Fruit fly (Drosophila melanogaster): ENCODE data around the gene CG14968.

The CG14968 gene

dm6 chr3L:3337345-3337928 is 34.5 kb upstream of the CG14968 start:
- TF ChIP-seq CG8478 (optimal IDR thresholded peaks at IDR 0.05) (no peak), CTCF (optimal IDR thresholded peaks at IDR 0.05) (no peak)

- TF ChIP-seq CTCF (optimal IDR thresholded peaks at IDR 0.05) (no peak), CG8478 (optimal IDR thresholded peaks at IDR 0.05) (no peak)
Measured at dm6 chr3L:3336368-3337164, 33.7 kb upstream of the CG14968 start, which contains the start of the genes Drsl6 and kst. Gene Drsl6, minus strand, starts transcription at chr3L:3336418. Gene kst, plus strand, starts transcription at chr3L:3336860.

- TF ChIP-seq CG8478 (optimal IDR thresholded peaks at IDR 0.05) (no peak), CTCF (optimal IDR thresholded peaks at IDR 0.05) (no peak)
Measured at dm6 chr3L:3335688-3336087, 32.8 kb upstream of the CG14968 start, which contains the start of gene Drsl1. Gene Drsl1, minus strand, starts transcription at chr3L:3335788.

- TF ChIP-seq CG8478 (optimal IDR thresholded peaks at IDR 0.05) (no peak), CTCF (optimal IDR thresholded peaks at IDR 0.05) (no peak)
Measured at dm6 chr3L:3334784-3335183, 31.9 kb upstream of the CG14968 start, which contains the start of gene CG14969. Gene CG14969, minus strand, starts transcription at chr3L:3334978.

- TF ChIP-seq CG8478 (optimal IDR thresholded peaks at IDR 0.05) (no peak), CTCF (optimal IDR thresholded peaks at IDR 0.05) (no peak)
Measured at dm6 chr3L:3329763-3330162, 26.9 kb upstream of the CG14968 start, which contains the start of gene CG14961. Gene CG14961, plus strand, starts transcription at chr3L:3330063.

dm6 chr3L:3328771-3329170 is 25.9 kb upstream of the CG14968 start, which contains the start of gene Strip:
Gene Strip, minus strand, starts transcription at chr3L:3328871.
- TF ChIP-seq CG8478 (optimal IDR thresholded peaks at IDR 0.05) (no peak), CTCF (optimal IDR thresholded peaks at IDR 0.05) (no peak)

- TF ChIP-seq CTCF (optimal IDR thresholded peaks at IDR 0.05) = no peak
- no peak for TF ChIP-seq CG8478 (optimal IDR thresholded peaks at IDR 0.05)
Measured at dm6 chr3L:3325925-3326903, 23.3 kb upstream of the CG14968 start, which contains the start of gene Gtpx. Gene Gtpx, plus strand, starts transcription at chr3L:3326265.

- no peak for TF ChIP-seq CG8478 (optimal IDR thresholded peaks at IDR 0.05)
- TF ChIP-seq CTCF (optimal IDR thresholded peaks at IDR 0.05) = no peak
Measured at dm6 chr3L:3325597-3325924, 22.6 kb upstream of the CG14968 start.

dm6 chr3L:3319992-3320732 is 17.2 kb upstream of the CG14968 start:
- TF ChIP-seq CG8478 (optimal IDR thresholded peaks at IDR 0.05) (no peak), CTCF (optimal IDR thresholded peaks at IDR 0.05) (no peak)

- TF ChIP-seq CG8478 (optimal IDR thresholded peaks at IDR 0.05) (no peak), CTCF (optimal IDR thresholded peaks at IDR 0.05) (peak in 1 of 2 experiments; percentile 14)
Measured at dm6 chr3L:3319223-3319643, 16.3 kb upstream of the CG14968 start, which contains the start of the genes PIG-C, CG12016 and Dpm2. Gene PIG-C, minus strand, starts transcription at chr3L:3319232. Gene CG12016, plus strand, starts transcription at chr3L:3319555. Gene Dpm2, plus strand, starts transcription at chr3L:3319555.

dm6 chr3L:3316441-3316840 is 13.5 kb upstream of the CG14968 start, which contains the start of gene Drsl5:
Gene Drsl5, plus strand, starts transcription at chr3L:3316781.
- no peak for TF ChIP-seq CTCF (optimal IDR thresholded peaks at IDR 0.05)
- no peak for TF ChIP-seq CG8478 (optimal IDR thresholded peaks at IDR 0.05)

- TF ChIP-seq CG8478 (optimal IDR thresholded peaks at IDR 0.05) (no peak), CTCF (optimal IDR thresholded peaks at IDR 0.05) (no peak)
Measured at dm6 chr3L:3315288-3315687, 12.4 kb upstream of the CG14968 start, which contains the start of gene Drsl4. Gene Drsl4, plus strand, starts transcription at chr3L:3315620.

- TF ChIP-seq CTCF (optimal IDR thresholded peaks at IDR 0.05) = no peak
- no peak for TF ChIP-seq CG8478 (optimal IDR thresholded peaks at IDR 0.05)
Measured at dm6 chr3L:3314696-3315095, 11.8 kb upstream of the CG14968 start, which contains the start of gene Drsl3. Gene Drsl3, plus strand, starts transcription at chr3L:3314996.

dm6 chr3L:3314049-3314448 is 11.1 kb upstream of the CG14968 start, which contains the start of gene Drsl2:
Gene Drsl2, plus strand, starts transcription at chr3L:3314349.
- TF ChIP-seq CTCF (optimal IDR thresholded peaks at IDR 0.05) = no peak
- no peak for TF ChIP-seq CG8478 (optimal IDR thresholded peaks at IDR 0.05)

Measured in S2 (cell line).